Fruit fly (Drosophila melanogaster) whole organism, adult: ENCODE results near the gene bib.

Experiments used
- CG33017 ChIP-seq: fragments of 200-800 bp; sonication (Bioruptor generic); optimal IDR thresholded peaks from 2 replicates; lab custom pipeline; 2018; ENCODE audit warnings: missing biosample characterization, mild to moderate bottlenecking, missing genetic modification characterization, moderate library complexity
- CG7045 ChIP-seq: fragments of 200-800 bp; sonication (Bioruptor generic); optimal IDR thresholded peaks from 2 replicates; lab custom pipeline; 2017; ENCODE audit warnings: missing biosample characterization, mild to moderate bottlenecking, missing genetic modification characterization
- Crg-1 ChIP-seq: fragments of 200-800 bp; sonication (Bioruptor generic); optimal IDR thresholded peaks from 2 replicates; lab custom pipeline; 2016; ENCODE audit warnings: missing biosample characterization, missing genetic modification characterization
- Hr96 ChIP-seq: fragments of 200-800 bp; sonication (Bioruptor generic); optimal IDR thresholded peaks from 2 replicates; lab custom pipeline; 2016; ENCODE audit warnings: missing biosample characterization, missing genetic modification characterization
- Mnt ChIP-seq: fragments of 200-800 bp; sonication (Bioruptor generic); optimal IDR thresholded peaks from 2 replicates; lab custom pipeline; 2016; ENCODE audit warnings: missing biosample characterization, mild to moderate bottlenecking, missing genetic modification characterization
- cnc ChIP-seq, 2 experiments: fragments of >200 bp; optimal IDR thresholded peaks; 2 replicates each; lab custom pipeline; 2017
- ovo ChIP-seq: fragments of 200-800 bp; sonication (Bioruptor generic); optimal IDR thresholded peaks from 2 replicates; lab custom pipeline; 2016; ENCODE audit warnings: missing biosample characterization, missing genetic modification characterization
- tj ChIP-seq: fragments of 200-800 bp; sonication (Bioruptor generic); optimal IDR thresholded peaks from 3 replicates; lab custom pipeline; 2017; ENCODE audit warnings: missing biosample characterization, mild to moderate bottlenecking, missing genetic modification characterization, moderate library complexity
- toe ChIP-seq: fragments of 200-800 bp; sonication (Bioruptor generic); optimal IDR thresholded peaks from 2 replicates; lab custom pipeline; 2016; ENCODE audit warnings: missing biosample characterization, missing genetic modification characterization

DNA sequence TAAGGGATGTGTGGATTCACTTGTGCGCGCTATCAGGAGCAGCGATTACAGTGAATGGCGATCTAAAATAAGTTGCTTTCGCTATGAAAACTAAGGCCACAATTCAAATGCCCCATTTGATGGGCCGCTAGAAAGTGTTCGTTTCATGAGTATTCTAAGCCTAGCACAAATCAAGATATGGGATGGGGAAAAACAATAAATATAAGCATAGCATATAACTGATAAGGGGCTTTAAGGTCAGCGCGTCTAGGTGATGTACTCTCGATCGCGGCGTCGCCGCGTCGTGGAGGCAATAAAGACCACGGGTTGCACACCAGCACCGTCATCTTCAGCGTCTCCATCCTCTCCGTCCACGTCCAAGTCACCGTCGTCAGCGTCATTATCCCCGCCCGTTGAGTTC lies 23.7 kb upstream of the bib start:
- TF ChIP-seq CG7045 (GFP tag; lab: Kevin White, UChicago), result no peak
- TF ChIP-seq toe (GFP tag; lab: Kevin White, UChicago), result no peak
- TF ChIP-seq Crg-1 (GFP tag; lab: Kevin White, UChicago), result no peak
- no peak for TF ChIP-seq tj (GFP tag; lab: Kevin White, UChicago)
- TF ChIP-seq CG33017 (tag; lab: Kevin White, UChicago), result no peak
- no peak for TF ChIP-seq Hr96 (GFP tag; lab: Kevin White, UChicago)
- no peak for TF ChIP-seq cnc (optimal IDR thresholded peaks at IDR 0.05; lab: Kevin White, UChicago)
- TF ChIP-seq Mnt (GFP tag; lab: Kevin White, UChicago), result no peak
- no peak for TF ChIP-seq ovo (GFP tag; lab: Kevin White, UChicago)
